Worm (Caenorhabditis elegans) whole organism, midembryonic: ENCODE data around the gene fbxa-96.

Experiments used
- T22C8.4 ChIP-seq: fragments of 200-800 bp; sonication (Bioruptor generic); IDR thresholded peaks from 2 replicates; pipeline ENCODE4 v1.3.6; 2022; ENCODE audit warnings: missing genetic modification characterization, missing compliant biosample characterization
- cog-1 ChIP-seq: sonication (generic microtip); optimal IDR thresholded peaks from 2 replicates; lab custom pipeline; 2016; ENCODE audit warnings: missing genetic modification characterization, missing compliant biosample characterization
- flt-1 ChIP-seq: fragments of 200-800 bp; sonication (Bioruptor generic); IDR thresholded peaks from 2 replicates; pipeline ENCODE4 v1.3.6; 2022; ENCODE audit warnings: missing genetic modification characterization, missing compliant biosample characterization
- klf-2 ChIP-seq: fragments of 200-800 bp; sonication (Bioruptor generic); conservative IDR thresholded peaks from 2 replicates; pipeline ENCODE4 v1.3.6; 2022; ENCODE audit warnings: missing genetic modification reagents, missing genetic modification characterization, missing compliant biosample characterization
- med-1 ChIP-seq: sonication (generic microtip); optimal IDR thresholded peaks from 2 replicates; lab custom pipeline; 2017; ENCODE audit warnings: missing genetic modification characterization, mild to moderate bottlenecking, missing compliant biosample characterization, antibody characterized with exemption, missing genetic modification reagents; ENCODE audit not compliant: insufficient read depth
- ref-1 ChIP-seq: fragments of 200-800 bp; sonication (Bioruptor generic); conservative IDR thresholded peaks from 2 replicates; pipeline ENCODE4 v1.3.6; 2022; ENCODE audit warnings: missing genetic modification reagents, missing genetic modification characterization, missing compliant biosample characterization
- tab-1 ChIP-seq: fragments of 200-800 bp; sonication (Bioruptor generic); IDR thresholded peaks from 2 replicates; pipeline ENCODE4 v1.3.6; 2022; ENCODE audit warnings: missing genetic modification characterization, missing compliant biosample characterization
- ztf-23 ChIP-seq: fragments of 200-800 bp; sonication (Bioruptor generic); IDR thresholded peaks from 2 replicates; pipeline ENCODE4 v1.3.6; 2022; ENCODE audit warnings: missing genetic modification reagents, missing genetic modification characterization, missing compliant biosample characterization
- ztf-29 ChIP-seq: fragments of 200-800 bp; sonication (Bioruptor generic); IDR thresholded peaks from 2 replicates; pipeline ENCODE4 v1.3.6; 2022; ENCODE audit warnings: missing genetic modification reagents, missing genetic modification characterization, missing compliant biosample characterization

The fbxa-96 gene

DNA sequence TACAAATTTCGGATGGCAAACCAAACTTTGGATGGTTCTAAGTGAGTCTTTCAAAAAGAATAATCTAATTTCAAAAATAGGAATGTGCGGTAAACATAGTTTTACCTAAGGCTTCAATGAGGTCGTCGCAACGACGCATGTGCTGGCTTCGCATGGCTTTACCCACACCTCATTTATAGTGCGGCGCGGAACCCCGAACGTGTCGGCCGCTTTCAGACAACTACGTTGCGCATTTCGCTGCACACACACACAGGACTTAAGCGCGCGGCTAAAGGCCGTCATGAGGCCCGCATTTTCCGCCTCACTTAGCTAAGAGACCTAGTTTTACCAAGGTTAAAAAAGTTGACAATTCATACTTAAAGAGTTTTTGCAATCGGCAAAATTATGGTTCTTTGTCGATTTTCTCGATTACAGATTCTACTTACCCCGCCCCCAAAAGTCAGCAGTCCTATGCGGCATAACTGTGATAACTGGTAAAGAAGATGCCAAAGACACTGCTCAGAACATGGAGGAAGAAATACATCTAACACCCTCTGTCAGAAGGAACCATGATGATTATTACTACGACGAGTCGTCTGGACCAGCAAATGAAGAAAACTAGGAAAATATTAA lies 32.7 kb upstream of the fbxa-96 start:
- TF ChIP-seq tab-1 (GFP tag; lab: Robert Waterston, UW) (0 out of 2 replicates have a peak, but pooled peaks have one; percentile 46), T22C8.4 (GFP tag; lab: Robert Waterston, UW) (no peak), med-1 (no peak), ztf-29 (GFP tag; lab: Robert Waterston, UW) (no peak), flt-1 (no peak), klf-2 (GFP tag; lab: Robert Waterston, UW) (no peak)

DNA sequence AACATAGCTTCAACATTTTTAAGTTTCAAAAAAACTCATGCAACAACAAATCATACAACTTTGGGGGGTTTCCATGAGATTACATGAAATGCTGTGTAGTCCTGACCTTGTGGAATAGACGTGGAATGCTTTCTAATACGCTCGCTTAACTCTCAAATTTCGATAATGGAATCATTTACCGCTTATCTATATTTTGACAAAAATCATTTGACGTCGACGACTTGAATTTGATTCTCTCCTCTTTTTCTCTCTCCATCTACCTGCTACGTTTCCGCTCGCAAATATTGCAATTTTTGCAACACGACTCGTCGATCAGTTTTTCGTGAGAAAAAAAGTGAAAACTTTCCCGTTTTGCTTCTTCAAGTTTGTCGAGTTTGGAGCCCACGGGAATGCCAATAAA lies 28.9 kb upstream of the fbxa-96 start, which contains the start of gene flr-4:
TSS of gene flr-4 (plus strand) at position 275 of the 400 bp plus-strand sequence.
- TF ChIP-seq cog-1 (tag; lab: Kevin White, UChicago) (no peak), med-1 (no peak), klf-2 (GFP tag; lab: Robert Waterston, UW) (no peak), ref-1 (no peak), ztf-29 (GFP tag; lab: Robert Waterston, UW) (no peak), tab-1 (GFP tag; lab: Robert Waterston, UW) (no peak), T22C8.4 (GFP tag; lab: Robert Waterston, UW) (no peak), flt-1 (no peak), ztf-23 (GFP tag; lab: Robert Waterston, UW) (no peak)

DNA sequence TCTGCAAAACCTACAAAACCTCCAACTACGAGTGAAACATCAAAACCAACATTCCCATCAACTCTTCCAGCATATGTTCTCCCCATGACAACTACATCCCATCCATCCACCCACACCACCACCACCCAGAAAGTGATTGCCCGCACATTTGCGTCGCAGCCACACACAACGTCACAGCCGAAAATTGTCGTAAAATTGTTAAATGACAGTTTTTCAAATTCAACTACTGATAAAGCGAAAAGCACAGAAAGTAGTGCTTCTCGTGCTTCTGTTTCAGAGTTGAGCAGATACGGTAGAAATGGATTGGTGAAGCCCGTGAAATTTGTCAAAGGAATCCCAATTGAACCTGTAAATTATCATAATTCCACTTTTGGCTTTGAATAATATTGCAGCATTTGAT lies 27.5 kb upstream of the fbxa-96 start:
- TF ChIP-seq cog-1 (tag; lab: Kevin White, UChicago): no peak
- TF ChIP-seq klf-2 (GFP tag; lab: Robert Waterston, UW): no peak

DNA sequence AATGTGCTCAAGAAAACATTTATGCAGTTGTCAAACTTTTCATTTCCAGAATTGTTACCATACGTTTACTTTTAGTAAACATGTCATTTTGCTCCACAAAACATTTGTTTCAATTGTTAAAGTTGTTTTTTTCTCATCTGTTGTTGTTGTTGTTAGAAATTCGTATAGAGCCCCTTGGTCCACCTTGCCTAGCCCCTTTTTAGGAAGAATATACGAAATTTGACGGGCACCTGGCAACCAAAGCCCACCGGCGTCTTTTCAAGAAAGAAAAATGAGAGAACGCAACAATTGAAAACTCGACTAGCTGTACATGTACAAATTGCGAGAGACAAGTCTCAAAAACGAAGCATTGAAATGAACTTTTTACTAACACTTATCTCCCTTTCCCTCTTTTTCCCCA lies 24.2 kb upstream of the fbxa-96 start, which contains the start of gene F09B12.5:
TSS of gene F09B12.5 (plus strand) at position 301 of the 400 bp plus-strand sequence.
- TF ChIP-seq ref-1 (no peak), klf-2 (GFP tag; lab: Robert Waterston, UW) (no peak), cog-1 (tag; lab: Kevin White, UChicago) (no peak), ztf-23 (GFP tag; lab: Robert Waterston, UW) (no peak), tab-1 (GFP tag; lab: Robert Waterston, UW) (no peak), T22C8.4 (GFP tag; lab: Robert Waterston, UW) (no peak), ztf-29 (GFP tag; lab: Robert Waterston, UW) (no peak)

DNA sequence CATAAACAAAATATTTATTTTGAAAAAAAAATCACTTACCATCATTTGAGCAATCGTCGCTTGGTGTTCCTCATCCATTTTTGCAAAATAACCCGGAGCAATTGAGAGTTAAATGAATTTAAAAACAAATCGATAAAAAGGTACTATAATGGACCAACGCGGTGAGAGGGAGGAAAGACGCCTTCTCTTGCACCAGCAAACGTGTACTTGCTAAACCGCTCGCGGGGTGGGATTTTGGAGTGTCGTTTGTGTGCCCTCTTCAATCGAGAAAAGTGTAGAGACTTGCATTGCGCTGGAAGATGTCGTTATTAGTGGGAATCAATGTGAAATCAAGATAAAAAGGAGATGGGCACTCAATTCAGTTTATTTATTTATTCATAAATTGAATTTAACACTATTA lies 23.6 kb upstream of the fbxa-96 start, which contains the start of gene H40L08.1:
TSS of gene H40L08.1 (minus strand) at position 292 of the 400 bp plus-strand sequence.
- TF ChIP-seq med-1: no peak
- no peak for TF ChIP-seq flt-1

DNA sequence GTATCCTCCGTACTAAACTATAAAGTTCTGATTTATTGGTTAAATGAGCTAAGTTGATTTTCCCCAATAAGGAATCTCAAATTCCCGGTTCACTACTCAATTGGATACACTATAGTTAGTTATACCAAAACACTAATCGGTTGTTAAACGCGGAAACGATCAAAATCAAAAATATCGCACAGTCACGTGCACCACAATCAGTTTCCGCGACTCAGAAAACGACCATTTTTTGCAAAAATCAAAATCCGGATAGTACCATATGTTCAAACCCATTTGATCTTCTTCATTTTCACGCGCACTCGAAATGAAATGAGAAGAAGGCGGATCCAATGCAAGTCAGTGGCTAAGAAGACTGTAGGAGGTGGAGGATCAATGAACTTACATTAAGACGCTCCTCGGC lies 21.3 kb upstream of the fbxa-96 start:
- TF ChIP-seq flt-1 (no peak), med-1 (no peak), T22C8.4 (GFP tag; lab: Robert Waterston, UW) (no peak), ztf-29 (GFP tag; lab: Robert Waterston, UW) (no peak), klf-2 (GFP tag; lab: Robert Waterston, UW) (no peak), ref-1 (no peak), tab-1 (GFP tag; lab: Robert Waterston, UW) (no peak), ztf-23 (GFP tag; lab: Robert Waterston, UW) (no peak), cog-1 (tag; lab: Kevin White, UChicago) (no peak)

DNA sequence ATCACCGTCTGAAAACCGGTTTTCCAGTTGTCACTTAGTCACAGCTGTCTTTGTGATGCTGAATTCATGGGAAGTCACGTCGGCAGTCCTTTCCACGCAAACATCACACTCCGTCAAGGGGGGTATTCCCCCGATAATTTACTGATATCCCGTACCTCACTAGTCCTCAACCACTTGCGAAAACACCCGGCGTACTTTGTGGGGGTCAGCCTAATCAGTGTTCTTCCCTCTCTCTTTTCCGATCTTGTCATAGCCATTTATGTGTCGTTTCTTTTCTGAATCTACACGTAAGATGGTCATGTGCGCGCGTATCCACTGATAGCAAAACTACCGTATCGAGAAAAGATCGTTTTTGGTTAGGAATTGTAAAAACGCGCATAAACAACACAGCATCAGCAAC lies 19.2 kb upstream of the fbxa-96 start:
- TF ChIP-seq ref-1 (no peak), flt-1 (no peak), tab-1 (GFP tag; lab: Robert Waterston, UW) (no peak), ztf-23 (GFP tag; lab: Robert Waterston, UW) (no peak), med-1 (no peak), T22C8.4 (GFP tag; lab: Robert Waterston, UW) (no peak), klf-2 (GFP tag; lab: Robert Waterston, UW) (no peak), cog-1 (tag; lab: Kevin White, UChicago) (no peak), ztf-29 (GFP tag; lab: Robert Waterston, UW) (no peak)

DNA sequence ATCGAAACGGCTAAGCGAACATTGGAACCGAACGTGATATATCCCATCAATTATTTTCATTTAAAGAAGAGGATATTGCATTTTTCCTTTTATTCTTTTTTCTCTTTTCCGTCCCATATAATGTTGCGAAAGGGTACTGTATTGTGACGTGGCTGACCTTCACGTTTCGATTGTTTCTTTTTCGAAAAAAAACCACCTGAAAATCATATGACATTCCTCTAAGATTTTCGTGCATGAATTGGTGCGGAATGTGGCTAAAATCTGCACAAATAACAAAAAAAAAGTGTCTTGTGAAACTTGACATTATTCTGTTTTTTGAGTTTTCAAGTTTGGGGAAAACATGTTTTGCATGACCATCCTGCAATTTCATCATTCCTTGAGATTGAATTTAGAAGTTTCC lies 18.1 kb upstream of the fbxa-96 start:
- TF ChIP-seq flt-1 (no peak), tab-1 (GFP tag; lab: Robert Waterston, UW) (no peak), cog-1 (tag; lab: Kevin White, UChicago) (no peak), klf-2 (GFP tag; lab: Robert Waterston, UW) (no peak), ref-1 (no peak), ztf-23 (GFP tag; lab: Robert Waterston, UW) (no peak)

DNA sequence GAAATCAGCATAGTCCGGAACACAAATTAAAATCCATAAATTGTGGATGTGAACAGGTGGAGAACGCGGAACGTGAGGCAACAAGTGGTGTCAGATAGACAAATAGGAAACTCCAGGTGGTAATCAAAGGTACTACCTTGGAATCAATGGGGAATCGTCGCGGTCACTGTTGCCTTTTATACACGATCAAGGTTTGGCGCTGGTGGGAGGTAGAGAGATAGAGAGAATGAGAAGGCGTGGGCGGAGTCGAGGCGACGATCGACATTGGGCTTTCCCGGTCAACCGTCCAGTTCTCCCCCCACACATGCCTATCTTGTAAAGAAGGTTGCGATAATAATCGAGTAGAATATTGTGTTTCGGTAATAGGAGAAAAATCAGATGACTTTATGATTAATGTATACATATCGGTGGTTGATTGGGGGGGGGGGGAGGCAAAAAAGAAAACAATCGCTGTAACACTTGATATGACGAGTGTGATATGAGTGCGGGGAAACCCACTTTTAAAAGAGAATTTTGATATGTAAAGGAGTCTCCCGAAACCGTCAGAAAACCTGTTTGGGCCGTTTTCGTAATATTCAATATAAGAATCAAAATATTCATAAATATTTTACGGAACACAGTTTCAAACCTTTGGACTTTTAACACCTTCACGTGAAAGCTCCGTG lies 17.5 kb upstream of the fbxa-96 start, which contains the start of the genes H40L08.8, H40L08.2 and H40L08.7:
TSS of gene H40L08.8 (minus strand) at position 37 of the 665 bp plus-strand sequence.
TSS of gene H40L08.2 (minus strand) at position 148 of the 665 bp plus-strand sequence.
TSS of gene H40L08.7 (minus strand) at position 148 of the 665 bp plus-strand sequence.
- TF ChIP-seq cog-1 (tag; lab: Kevin White, UChicago) (no peak), ref-1 (no peak), med-1 (no peak), T22C8.4 (GFP tag; lab: Robert Waterston, UW) (no peak), flt-1 (no peak), ztf-23 (GFP tag; lab: Robert Waterston, UW) (no peak), klf-2 (GFP tag; lab: Robert Waterston, UW) (no peak), ztf-29 (GFP tag; lab: Robert Waterston, UW) (no peak), tab-1 (GFP tag; lab: Robert Waterston, UW) (no peak)

DNA sequence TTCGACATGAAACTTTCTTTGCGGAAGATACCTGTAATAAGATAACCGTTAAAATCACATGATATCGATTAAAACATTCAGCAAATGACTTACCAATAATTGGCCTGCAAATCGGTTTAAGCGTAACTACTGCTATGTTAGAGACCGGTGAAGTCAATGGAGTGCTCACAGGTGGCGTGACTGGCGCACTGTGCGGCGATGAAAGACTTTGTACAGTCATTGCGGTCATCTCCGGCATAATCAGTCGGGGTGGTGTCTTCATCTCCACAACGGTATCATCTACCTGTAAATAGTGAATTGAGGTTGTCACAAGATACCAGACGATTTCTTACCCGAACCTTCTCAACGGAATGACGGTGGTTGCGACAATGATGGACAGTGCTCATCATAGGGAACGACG lies 16.7 kb upstream of the fbxa-96 start:
- TF ChIP-seq cog-1 (tag; lab: Kevin White, UChicago): no peak
- no peak for TF ChIP-seq ref-1
- no peak for TF ChIP-seq T22C8.4 (GFP tag; lab: Robert Waterston, UW)
- no peak for TF ChIP-seq flt-1
- no peak for TF ChIP-seq klf-2 (GFP tag; lab: Robert Waterston, UW)
- TF ChIP-seq ztf-29 (GFP tag; lab: Robert Waterston, UW): no peak
- no peak for TF ChIP-seq ztf-23 (GFP tag; lab: Robert Waterston, UW)
- no peak for TF ChIP-seq tab-1 (GFP tag; lab: Robert Waterston, UW)
- no peak for TF ChIP-seq med-1
